Worm (Caenorhabditis elegans): ENCODE data around the gene psmd-9.

The psmd-9 gene

DNA sequence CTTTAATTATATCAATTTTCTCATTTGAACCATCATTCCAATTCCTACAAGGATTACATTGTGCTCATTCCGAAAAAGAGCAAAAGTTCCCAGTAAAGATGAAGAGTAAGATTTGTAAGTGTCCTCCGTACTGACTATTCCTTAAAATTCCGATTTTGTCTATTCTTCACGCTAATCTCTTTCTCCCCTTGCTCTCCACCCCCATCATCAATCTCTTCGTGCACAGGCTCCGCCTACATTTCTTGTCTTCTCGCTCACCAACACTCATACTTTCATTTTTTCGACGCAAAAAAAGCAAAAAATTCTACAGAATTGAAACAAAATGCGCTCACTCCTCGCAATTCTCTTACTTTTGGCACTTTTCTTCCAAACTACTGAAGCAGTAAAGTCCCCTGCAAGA lies 14.0 kb downstream of the psmd-9 start, which contains the start of gene B0252.8:
B0252.8 (plus strand) TSS at position 292 of the 400 bp plus-strand sequence.
- TF ChIP-seq die-1 (tag; optimal IDR thresholded peaks at IDR 0.05), result no peak

DNA sequence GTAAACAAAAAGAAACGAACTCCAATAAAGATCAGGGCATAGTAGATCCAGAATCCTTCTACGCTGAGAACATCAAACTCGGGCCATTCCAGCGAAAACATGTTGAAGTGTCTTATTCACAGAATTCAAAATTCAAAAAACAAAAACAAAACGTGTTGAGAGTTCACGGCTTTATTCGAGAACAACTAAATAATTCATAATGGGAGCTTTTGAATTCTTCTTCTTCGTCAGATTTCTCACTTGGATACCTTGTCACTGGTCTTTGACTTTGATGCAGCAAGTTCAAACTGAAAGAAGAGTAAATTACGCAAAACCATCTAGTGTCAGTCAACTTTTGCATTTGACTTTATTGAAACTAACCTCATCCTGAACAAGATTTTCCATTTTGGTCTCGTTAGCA lies 15.8 kb downstream of the psmd-9 start, which contains the start of gene B0252.11:
B0252.11 (minus strand) TSS at position 101 of the 400 bp plus-strand sequence.
- TF ChIP-seq F57C9.4 (tag; optimal IDR thresholded peaks at IDR 0.05) (no peak), ceh-40 (GFP tag; IDR thresholded peaks at IDR 0.05) (no peak), dpl-1 (GFP tag; optimal IDR thresholded peaks at IDR 0.05) (no peak), nhr-179 (tag; optimal IDR thresholded peaks at IDR 0.05) (no peak), ccch-3 (GFP tag; optimal IDR thresholded peaks at IDR 0.05) (no peak), Y95B8A.8 (GFP tag; IDR thresholded peaks at IDR 0.05) (no peak), dox-1 (GFP tag; IDR thresholded peaks at IDR 0.05) (no peak), F39B2.1 (GFP tag; IDR thresholded peaks at IDR 0.05) (no peak), ztf-22 (GFP tag; optimal IDR thresholded peaks at IDR 0.05) (no peak), B0019.2 (GFP tag; conservative IDR thresholded peaks at IDR 0.05) (no peak), attf-3 (GFP tag; conservative IDR thresholded peaks at IDR 0.05) (no peak), ZK185.1 (tag; optimal IDR thresholded peaks at IDR 0.05; ENCODE audit: poor library complexity, severe bottlenecking) (no peak), egl-44 (GFP tag; IDR thresholded peaks at IDR 0.05) (no peak), atf-7 (tag; optimal IDR thresholded peaks at IDR 0.05) (no peak), lin-35 (GFP tag; optimal IDR thresholded peaks at IDR 0.05) (no peak), pha-4 (tag; optimal IDR thresholded peaks at IDR 0.05) (no peak), ceh-100 (GFP tag; IDR thresholded peaks at IDR 0.05) (no peak)

DNA sequence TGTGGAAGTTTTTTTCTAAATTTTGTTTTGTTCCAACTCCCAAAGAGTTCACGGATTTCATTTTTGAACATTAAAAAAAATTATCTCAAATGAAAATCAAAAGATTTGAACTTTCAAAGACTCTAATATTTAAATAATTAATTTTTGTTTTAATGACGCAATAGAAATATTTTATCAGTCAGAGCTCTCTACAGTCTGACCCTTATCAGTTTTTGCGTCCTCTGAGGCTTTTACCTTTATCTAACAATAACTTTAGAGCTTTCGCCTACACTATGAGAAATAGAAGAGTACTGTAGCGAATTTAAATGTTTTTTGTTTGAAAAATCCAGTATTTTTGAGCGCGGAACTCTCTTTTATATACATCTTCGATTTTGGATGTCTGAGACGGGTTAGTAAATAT lies 17.0 kb downstream of the psmd-9 start, which contains the start of gene B0252.5:
B0252.5 (minus strand) TSS at position 17 of the 400 bp plus-strand sequence.
- TF ChIP-seq aptf-3 (GFP tag; IDR thresholded peaks at IDR 0.05) (no peak), let-526 (GFP tag; IDR thresholded peaks at IDR 0.05) (no peak), fkh-3 (tag; optimal IDR thresholded peaks at IDR 0.05) (no peak), let-607 (tag; optimal IDR thresholded peaks at IDR 0.05) (no peak), B0035.1 (tag; optimal IDR thresholded peaks at IDR 0.05) (no peak), F33H1.4 (GFP tag; IDR thresholded peaks at IDR 0.05) (no peak), lin-54 (GFP tag; optimal IDR thresholded peaks at IDR 0.05) (no peak), egl-44 (GFP tag; IDR thresholded peaks at IDR 0.05) (no peak), B0336.3 (GFP tag; IDR thresholded peaks at IDR 0.05) (no peak), die-1 (tag; optimal IDR thresholded peaks at IDR 0.05) (no peak), madf-6 (GFP tag; IDR thresholded peaks at IDR 0.05) (no peak), Y67H2A.10 (GFP tag; conservative IDR thresholded peaks at IDR 0.05) (no peak), lin-40 (tag; optimal IDR thresholded peaks at IDR 0.05) (no peak), zim-3 (tag; optimal IDR thresholded peaks at IDR 0.05) (no peak), hlh-12 (tag; optimal IDR thresholded peaks at IDR 0.05) (no peak)

DNA sequence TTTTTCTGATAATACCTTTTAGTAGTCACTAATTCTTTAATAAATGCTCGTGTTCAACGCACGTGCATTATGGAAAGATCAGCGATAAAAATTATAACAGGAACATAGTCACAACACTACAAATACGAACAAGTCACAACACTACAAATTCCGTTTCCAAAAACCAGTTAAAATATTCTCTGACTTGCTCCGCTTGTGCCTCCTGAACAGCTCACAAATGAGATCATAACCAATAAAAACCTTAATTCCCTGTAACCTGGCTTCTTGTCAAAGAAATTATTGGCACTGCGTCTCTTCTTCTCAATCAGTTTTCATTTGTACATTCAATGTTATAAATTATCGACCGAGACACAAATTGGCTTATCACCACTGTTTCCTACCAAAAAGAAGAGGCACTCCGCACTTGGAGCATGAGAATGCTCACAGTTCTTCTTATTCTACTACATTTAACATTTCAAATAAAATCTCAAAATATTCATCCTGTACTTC lies 17.5 kb downstream of the psmd-9 start, which contains the start of gene B0252.1:
B0252.1 (plus strand) TSS at position 318 of the 489 bp plus-strand sequence.
- peak; percentile 77 for TF ChIP-seq nhr-80 (tag; optimal IDR thresholded peaks at IDR 0.05)
- TF ChIP-seq hmg-1.2 (GFP tag; IDR thresholded peaks at IDR 0.05), result no peak

DNA sequence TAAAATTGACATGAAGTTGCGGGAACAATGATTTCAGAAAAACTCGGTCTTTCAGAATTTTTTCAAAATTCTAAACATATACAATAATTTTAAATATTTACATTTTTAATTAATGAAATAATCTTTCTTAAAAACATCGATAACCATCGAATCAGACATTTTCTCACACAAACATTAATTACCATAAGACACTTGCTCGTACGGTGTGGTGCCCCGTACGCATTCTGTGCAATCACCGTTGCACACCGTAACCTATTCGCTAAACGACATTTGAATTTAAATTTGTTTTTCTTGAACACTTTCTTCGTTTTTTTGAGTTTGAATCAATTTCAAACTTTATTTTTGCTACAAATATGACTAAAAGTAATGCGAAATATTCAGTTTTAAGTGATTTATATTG lies 21.9 kb downstream of the psmd-9 start:
- TF ChIP-seq F23B12.7 (tag; optimal IDR thresholded peaks at IDR 0.05; ENCODE audit: insufficient read depth) (no peak), unc-62 (GFP tag; optimal IDR thresholded peaks at IDR 0.05) (no peak), ekl-4 (GFP tag; IDR thresholded peaks at IDR 0.05) (no peak), K11D2.4 (GFP tag; IDR thresholded peaks at IDR 0.05) (no peak), ztf-28 (GFP tag; IDR thresholded peaks at IDR 0.05) (no peak), ceh-91 (GFP tag; IDR thresholded peaks at IDR 0.05) (0 out of 2 replicates have a peak, but pooled peaks have one; percentile 29), dox-1 (GFP tag; IDR thresholded peaks at IDR 0.05) (no peak), athp-1 (tag; optimal IDR thresholded peaks at IDR 0.05) (peak; percentile 90), hmg-1.2 (GFP tag; IDR thresholded peaks at IDR 0.05) (no peak), madf-8 (GFP tag; conservative IDR thresholded peaks at IDR 0.05) (0 out of 2 replicates have a peak, but pooled peaks have one; percentile 7), F33H1.4 (GFP tag; IDR thresholded peaks at IDR 0.05) (peak; percentile 20; the same call in 1 of the 2 replicates), F55B11.4 (tag; optimal IDR thresholded peaks at IDR 0.05; ENCODE audit: borderline replicate concordance, insufficient read depth) (no peak), lsl-1 (GFP tag; optimal IDR thresholded peaks at IDR 0.05) (peak; percentile 89)

Measured in whole organism, young adult.